Worm (Caenorhabditis elegans) whole organism, L1 larva: ENCODE data around the gene cox-6C.

Source experiments
- C04F5.9 ChIP-seq: sonication (generic microtip); optimal IDR thresholded peaks from 2 replicates; lab custom pipeline; 2016; ENCODE audit warnings: missing genetic modification characterization, missing compliant biosample characterization
- C34B4.2 ChIP-seq: sonication (generic microtip); optimal IDR thresholded peaks from 2 replicates; lab custom pipeline; 2017; ENCODE audit warnings: mild to moderate bottlenecking, missing genetic modification characterization, missing compliant biosample characterization
- F16B12.6 ChIP-seq: fragments of 150-350 bp; optimal IDR thresholded peaks from 2 replicates; lab custom pipeline; 2014; ENCODE audit warnings: missing biosample characterization, missing genetic modification characterization
- alr-1 ChIP-seq: fragments of 200-800 bp; sonication (Bioruptor generic); optimal IDR thresholded peaks from 2 replicates; lab custom pipeline; 2018; ENCODE audit warnings: borderline replicate concordance, mild to moderate bottlenecking, missing genetic modification characterization, missing compliant biosample characterization
- ceh-63 ChIP-seq: fragments of 200-800 bp; sonication (Bioruptor generic); optimal IDR thresholded peaks from 2 replicates; lab custom pipeline; 2018; ENCODE audit warnings: mild to moderate bottlenecking, missing genetic modification characterization, missing compliant biosample characterization
- ceh-82 ChIP-seq, 3 experiments: fragments of 150-350 bp in 1 of 3; sonication (generic microtip) in 2 of 3; optimal IDR thresholded peaks; 2 replicates each; lab custom pipeline; 2014 to 2017; ENCODE audit warnings: missing biosample characterization in 3 of 3, missing genetic modification characterization in 3 of 3
- ceh-88 ChIP-seq: fragments of 200-800 bp; sonication (Bioruptor generic); IDR thresholded peaks from 2 replicates; pipeline ENCODE4 v1.3.6; 2022; ENCODE audit warnings: missing genetic modification characterization, missing compliant biosample characterization
- dsc-1 ChIP-seq: sonication (generic microtip); optimal IDR thresholded peaks from 2 replicates; lab custom pipeline; 2016; ENCODE audit warnings: mild to moderate bottlenecking, missing genetic modification characterization, missing compliant biosample characterization
- efl-1 ChIP-seq, 4 experiments: fragments of 150-350 bp; optimal IDR thresholded peaks in 3 of 4; peaks in 1 of 4; 1 replicate in 1 of 4; 2 replicates in 3 of 4; lab custom pipeline; 2014; ENCODE audit warnings: missing biosample characterization in 2 of 4, missing genetic modification characterization in 2 of 4, missing genetic modification reagents in 2 of 4
- elt-2 ChIP-seq: sonication (generic microtip); optimal IDR thresholded peaks from 2 replicates; lab custom pipeline; 2016; ENCODE audit warnings: missing genetic modification characterization, mild to moderate bottlenecking, inconsistent platforms, missing compliant biosample characterization, missing genetic modification reagents
- elt-3 ChIP-seq, 6 experiments: fragments of 150-350 bp in 1 of 6; sonication (generic microtip); optimal IDR thresholded peaks; 2 replicates each; lab custom pipeline; 2017 to 2018; ENCODE audit warnings: missing biosample characterization in 6 of 6, missing genetic modification characterization in 6 of 6, inconsistent platforms in 1 of 6
- fkh-4 ChIP-seq: sonication (generic microtip); optimal IDR thresholded peaks from 2 replicates; lab custom pipeline; 2016; ENCODE audit warnings: missing compliant biosample characterization, missing genetic modification characterization, borderline replicate concordance
- fkh-8 ChIP-seq: sonication (generic microtip); optimal IDR thresholded peaks from 2 replicates; lab custom pipeline; 2016; ENCODE audit warnings: mild to moderate bottlenecking, missing genetic modification characterization, missing compliant biosample characterization
- isw-1 ChIP-seq: fragments of 200-800 bp; sonication (Bioruptor generic); IDR thresholded peaks from 2 replicates; pipeline ENCODE4 v1.3.6; 2022; ENCODE audit warnings: missing genetic modification characterization, missing compliant biosample characterization
- jun-1 ChIP-seq: fragments of 150-350 bp; optimal IDR thresholded peaks from 2 replicates; lab custom pipeline; 2014; ENCODE audit warnings: missing biosample characterization, missing genetic modification reagents, missing genetic modification characterization
- lin-15B ChIP-seq: fragments of 150-350 bp; sonication (generic microtip); optimal IDR thresholded peaks from 3 replicates; lab custom pipeline; 2014; ENCODE audit warnings: missing biosample characterization, missing genetic modification characterization
- lin-39 ChIP-seq: fragments of 150-350 bp; optimal IDR thresholded peaks from 2 replicates; lab custom pipeline; 2014; ENCODE audit warnings: missing biosample characterization, missing genetic modification reagents, missing genetic modification characterization
- mef-2 ChIP-seq: fragments of 150-350 bp; optimal IDR thresholded peaks from 2 replicates; lab custom pipeline; 2014; ENCODE audit warnings: missing biosample characterization, missing genetic modification characterization
- nhr-11 ChIP-seq: fragments of 150-350 bp; optimal IDR thresholded peaks from 2 replicates; lab custom pipeline; 2014; ENCODE audit warnings: missing biosample characterization, missing genetic modification characterization
- nhr-12 ChIP-seq: sonication (generic microtip); optimal IDR thresholded peaks from 2 replicates; lab custom pipeline; 2017; ENCODE audit warnings: missing biosample characterization, missing genetic modification characterization
- nhr-237 ChIP-seq: fragments of 150-350 bp; optimal IDR thresholded peaks from 2 replicates; lab custom pipeline; 2014; ENCODE audit warnings: missing biosample characterization, missing genetic modification characterization
- nhr-28 ChIP-seq: fragments of 150-350 bp; optimal IDR thresholded peaks from 2 replicates; lab custom pipeline; 2014; ENCODE audit warnings: missing biosample characterization, missing genetic modification characterization
- nhr-71 ChIP-seq: sonication (generic microtip); optimal IDR thresholded peaks from 2 replicates; lab custom pipeline; 2016; ENCODE audit warnings: mild to moderate bottlenecking, missing genetic modification characterization, moderate library complexity, missing compliant biosample characterization
- nhr-76 ChIP-seq: sonication (generic microtip); optimal IDR thresholded peaks from 2 replicates; lab custom pipeline; 2017; ENCODE audit warnings: missing biosample characterization, missing genetic modification characterization
- nhr-77 ChIP-seq: fragments of 150-350 bp; optimal IDR thresholded peaks from 2 replicates; lab custom pipeline; 2014; ENCODE audit warnings: missing biosample characterization, missing genetic modification characterization
- nhr-85 ChIP-seq: sonication (generic microtip); peaks from one replicate; lab custom pipeline; 2016; ENCODE audit warnings: missing genetic modification characterization, inconsistent platforms, missing compliant biosample characterization
- pag-3 ChIP-seq: sonication (generic microtip); optimal IDR thresholded peaks from 2 replicates; lab custom pipeline; 2017; ENCODE audit warnings: missing genetic modification characterization, mild to moderate bottlenecking, missing compliant biosample characterization, antibody characterized with exemption, borderline replicate concordance; ENCODE audit not compliant: insufficient read depth
- pqm-1 ChIP-seq: sonication (generic microtip); optimal IDR thresholded peaks from 3 replicates; lab custom pipeline; 2017; ENCODE audit warnings: missing biosample characterization, missing genetic modification characterization
- rnt-1 ChIP-seq: sonication (generic microtip); optimal IDR thresholded peaks from 2 replicates; lab custom pipeline; 2016; ENCODE audit warnings: mild to moderate bottlenecking, missing genetic modification characterization, moderate library complexity, missing compliant biosample characterization
- skn-1 ChIP-seq: fragments of 150-350 bp; optimal IDR thresholded peaks from 2 replicates; lab custom pipeline; 2014; ENCODE audit warnings: missing biosample characterization, missing genetic modification characterization
- snpc-4 ChIP-seq: fragments of 150-350 bp; optimal IDR thresholded peaks from 2 replicates; lab custom pipeline; 2014; ENCODE audit warnings: missing biosample characterization, missing genetic modification characterization
- sox-4 ChIP-seq: sonication (generic microtip); optimal IDR thresholded peaks from 2 replicates; lab custom pipeline; 2016; ENCODE audit warnings: missing genetic modification characterization, missing compliant biosample characterization
- sptf-1 ChIP-seq: fragments of 150-350 bp; optimal IDR thresholded peaks from 2 replicates; lab custom pipeline; 2014; ENCODE audit warnings: missing biosample characterization, missing genetic modification characterization
- unc-98 ChIP-seq: fragments of 200-800 bp; sonication (Bioruptor generic); IDR thresholded peaks from 2 replicates; pipeline ENCODE4 v1.3.6; 2022; ENCODE audit warnings: missing genetic modification characterization, missing compliant biosample characterization
- vab-15 ChIP-seq: sonication (generic microtip); optimal IDR thresholded peaks from 2 replicates; lab custom pipeline; 2017; ENCODE audit warnings: missing genotype, mild to moderate bottlenecking, missing genetic modification characterization, missing compliant biosample characterization
- zag-1 ChIP-seq: fragments of 150-350 bp; optimal IDR thresholded peaks from 2 replicates; lab custom pipeline; 2014; ENCODE audit warnings: missing biosample characterization, missing genetic modification characterization
- ztf-11 ChIP-seq, 2 experiments: sonication (generic microtip); optimal IDR thresholded peaks; 2 replicates each; lab custom pipeline; 2016 to 2017; ENCODE audit warnings: missing genetic modification characterization in 2 of 2, missing biosample characterization in 1 of 2, missing compliant biosample characterization in 1 of 2
- ztf-4 ChIP-seq: fragments of 150-350 bp; optimal IDR thresholded peaks from 2 replicates; lab custom pipeline; 2014; ENCODE audit warnings: missing biosample characterization, missing genetic modification characterization

The cox-6C gene

DNA sequence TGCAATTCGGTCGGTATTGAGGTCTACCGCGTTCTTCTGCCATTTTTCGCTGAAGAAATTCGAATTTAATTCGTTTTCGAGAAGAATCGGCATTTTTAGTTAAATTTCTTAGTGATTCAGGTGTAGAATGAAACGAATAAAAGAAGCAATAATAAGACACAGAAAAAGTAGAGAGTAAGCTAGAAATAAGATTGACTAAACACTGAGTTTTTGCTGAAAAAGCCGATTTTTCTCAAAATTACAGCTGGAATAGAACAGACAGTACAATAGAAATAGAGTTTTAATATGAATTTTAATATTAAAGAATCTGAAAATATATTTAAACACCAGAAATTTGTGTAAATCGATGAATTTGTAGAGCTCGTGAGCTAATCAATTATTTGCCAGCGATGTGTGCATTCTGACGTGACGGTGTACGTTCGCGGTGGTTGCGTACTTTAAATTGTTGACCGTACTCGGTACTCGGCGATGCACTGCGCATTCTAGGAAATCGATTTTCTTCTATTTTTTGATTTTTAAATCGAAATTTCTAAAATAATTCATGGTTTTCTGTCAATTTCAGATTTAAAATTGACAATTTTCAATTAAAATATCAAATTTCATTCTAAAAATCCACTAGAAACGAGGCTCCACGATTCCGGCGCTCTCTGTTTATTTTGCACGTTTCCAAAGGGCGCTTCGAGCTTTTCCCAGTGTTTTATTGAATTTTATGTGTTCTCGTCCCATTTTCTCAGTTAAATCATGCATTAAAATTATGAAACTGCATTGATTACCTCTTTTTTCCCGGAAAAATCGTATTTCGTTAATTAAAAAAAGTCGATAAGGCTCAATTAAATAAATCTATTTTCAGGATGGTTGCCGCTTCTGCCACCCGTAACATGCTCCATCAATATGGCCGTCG lies at the start of gene cox-6C, which contains the start of gene grld-1 (continued):
- TF ChIP-seq lin-39 (tag; lab: Kevin White, UChicago) = no peak
- peak; percentile 24 to 55 (median 31) for TF ChIP-seq ceh-82 (tag; optimal IDR thresholded peaks at IDR 0.05; lab: Kevin White, UChicago)
- TF ChIP-seq isw-1 (GFP tag; lab: Robert Waterston, UW) = peak; percentile 68
- TF ChIP-seq pqm-1 (tag; lab: Kevin White, UChicago) = no peak
- TF ChIP-seq lin-15B (tag; lab: Kevin White, UChicago) = peak; percentile 16
- TF ChIP-seq vab-15 = no peak
- TF ChIP-seq nhr-76 = no peak
- TF ChIP-seq ceh-63 (GFP tag; lab: Kevin White, UChicago) = no peak
- no peak for TF ChIP-seq fkh-4
- peak; percentile 85 for TF ChIP-seq nhr-71 (tag; lab: Kevin White, UChicago)
- TF ChIP-seq zag-1 (tag; lab: Kevin White, UChicago) = no peak
- TF ChIP-seq snpc-4 = no peak
- TF ChIP-seq ztf-4 (tag; lab: Kevin White, UChicago) = no peak
- TF ChIP-seq elt-2 (tag; lab: Kevin White, UChicago) = no peak
- no peak for TF ChIP-seq nhr-11 (tag; lab: Kevin White, UChicago)
- peak; percentile 38 for TF ChIP-seq skn-1 (tag; lab: Kevin White, UChicago)
- TF ChIP-seq ztf-11 (tag; optimal IDR thresholded peaks at IDR 0.05; lab: Kevin White, UChicago) = peak in 1 of 2 experiments; percentile 6
- no peak for TF ChIP-seq nhr-12 (tag; lab: Kevin White, UChicago)
- TF ChIP-seq unc-98 = 0 out of 2 replicates have a peak, but pooled peaks have one; percentile 16
- no peak for TF ChIP-seq pag-3
- peak; percentile 45 for TF ChIP-seq rnt-1 (tag; lab: Kevin White, UChicago)
- peak; percentile 41 for TF ChIP-seq nhr-77 (tag; lab: Kevin White, UChicago)
- no peak for TF ChIP-seq mef-2 (tag; lab: Kevin White, UChicago)
- TF ChIP-seq alr-1 = no peak
- peak; percentile 86 for TF ChIP-seq F16B12.6 (tag; lab: Kevin White, UChicago)
- TF ChIP-seq jun-1 (tag; lab: Kevin White, UChicago) = peak; percentile 7
- peak; percentile 64 for TF ChIP-seq dsc-1 (tag; lab: Kevin White, UChicago)
- TF ChIP-seq sptf-1 (tag; lab: Kevin White, UChicago) = no peak
- no peak for TF ChIP-seq ceh-88
- TF ChIP-seq C04F5.9 = no peak
- TF ChIP-seq nhr-28 (tag; lab: Kevin White, UChicago) = no peak
- no peak for TF ChIP-seq C34B4.2
- TF ChIP-seq elt-3 (tag; optimal IDR thresholded peaks at IDR 0.05; lab: Kevin White, UChicago) = no peak
- TF ChIP-seq nhr-237 (tag; lab: Kevin White, UChicago) = no peak

DNA sequence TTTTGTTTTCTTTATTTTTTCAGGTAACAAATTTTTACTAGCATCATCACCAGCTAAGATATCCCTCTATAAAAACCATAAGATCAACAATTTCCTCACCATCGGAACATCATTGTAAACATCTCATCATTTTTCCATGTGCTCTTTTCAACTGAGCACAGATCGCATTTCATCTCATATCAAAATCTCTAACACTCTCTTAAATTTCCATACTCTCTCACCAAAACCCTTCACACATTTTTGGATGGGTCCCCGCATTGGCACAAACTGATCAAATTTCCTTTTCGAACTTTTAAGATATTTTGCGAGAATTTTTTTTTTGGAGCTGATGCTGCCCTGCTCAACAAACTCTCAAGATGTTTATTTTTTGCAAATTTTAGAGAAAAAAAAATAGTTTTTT lies 49.1 kb upstream of the cox-6C start:
- no peak for TF ChIP-seq fkh-8
- TF ChIP-seq efl-1 (optimal IDR thresholded peaks at IDR 0.05; lab: Kevin White, UChicago) = no peak
- TF ChIP-seq efl-1 (GFP tag; optimal IDR thresholded peaks at IDR 0.05 in 1 of 2; lab: Kevin White, UChicago) = peak in 1 of 2 experiments; percentile 70
- no peak for TF ChIP-seq sptf-1 (tag; lab: Kevin White, UChicago)

DNA sequence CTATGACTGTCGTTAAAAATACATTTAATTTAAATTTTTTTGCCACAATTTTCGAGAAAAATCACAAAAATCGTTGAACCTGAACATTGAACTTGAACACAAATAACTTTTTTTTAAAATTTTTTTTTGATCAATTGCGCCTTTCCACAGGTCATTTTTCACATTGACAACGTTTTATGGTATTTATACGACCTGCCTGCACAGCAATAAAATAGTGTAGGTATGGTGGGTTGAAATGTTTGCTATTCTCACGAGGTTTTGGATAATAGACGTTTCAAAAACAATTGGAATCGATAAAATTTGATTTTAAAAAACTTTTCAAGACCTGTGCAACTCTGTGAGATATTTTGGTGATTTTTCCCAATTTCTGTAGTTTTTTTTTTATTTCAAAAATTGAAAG lies 48.3 kb upstream of the cox-6C start:
- TF ChIP-seq nhr-85 (peak; percentile 22), sox-4 (tag; lab: Kevin White, UChicago) (no peak)
